Worm (Caenorhabditis elegans) whole organism, L4 larva: ENCODE measurements around the gene rbm-22.

Experiments
- F26F4.8 ChIP-seq: fragments of 200-800 bp; sonication (Bioruptor generic); conservative IDR thresholded peaks from 2 replicates; pipeline ENCODE4 v1.3.6; 2022; ENCODE audit warnings: missing genetic modification characterization, missing compliant biosample characterization
- F37D6.2 ChIP-seq: sonication (generic microtip); optimal IDR thresholded peaks from 2 replicates; lab custom pipeline; 2016; ENCODE audit warnings: mild to moderate bottlenecking, missing genetic modification characterization, missing compliant biosample characterization
- F49E8.2 ChIP-seq: sonication (generic microtip); optimal IDR thresholded peaks from 2 replicates; lab custom pipeline; 2016; ENCODE audit warnings: missing compliant biosample characterization, mild to moderate bottlenecking, missing genetic modification characterization, borderline replicate concordance
- R02D3.7 ChIP-seq: fragments of 150-350 bp; sonication (generic microtip); optimal IDR thresholded peaks from 3 replicates; lab custom pipeline; 2014; ENCODE audit warnings: missing biosample characterization, missing genetic modification characterization
- Y48G9A.11 ChIP-seq: fragments of 200-800 bp; sonication (Bioruptor generic); IDR thresholded peaks from 2 replicates; pipeline ENCODE4 v1.3.6; 2022; ENCODE audit warnings: missing genetic modification reagents, missing genetic modification characterization, missing compliant biosample characterization
- ZK337.2 ChIP-seq: fragments of 200-800 bp; sonication (Bioruptor generic); IDR thresholded peaks from 2 replicates; pipeline ENCODE4 v1.3.6; 2022; ENCODE audit warnings: missing genetic modification reagents, missing genetic modification characterization, missing compliant biosample characterization
- aha-1 ChIP-seq: fragments of 150-350 bp; peaks from one replicate; lab custom pipeline; 2014; ENCODE audit warnings: missing biosample characterization, missing genetic modification characterization
- ceh-62 ChIP-seq: sonication (generic microtip); optimal IDR thresholded peaks from 2 replicates; lab custom pipeline; 2017; ENCODE audit warnings: missing biosample characterization, missing genetic modification characterization
- ces-1 ChIP-seq: fragments of 150-350 bp; sonication (generic microtip); optimal IDR thresholded peaks from 4 replicates; lab custom pipeline; 2014; ENCODE audit warnings: missing biosample characterization, missing genetic modification reagents, missing genetic modification characterization
- ctbp-1 ChIP-seq: fragments of 200-800 bp; sonication (Bioruptor generic); IDR thresholded peaks from 2 replicates; pipeline ENCODE4 v1.3.6; 2022; ENCODE audit warnings: missing genetic modification reagents, missing genetic modification characterization, missing compliant biosample characterization
- daf-16 ChIP-seq, 3 experiments: sonication (generic microtip); optimal IDR thresholded peaks; 2 replicates each; lab custom pipeline; 2016 to 2017; ENCODE audit warnings: missing genetic modification characterization in 3 of 3, missing genetic modification reagents in 3 of 3, mild to moderate bottlenecking in 2 of 3, missing compliant biosample characterization in 2 of 3, missing biosample characterization in 1 of 3, moderate library complexity in 1 of 3
- daf-19 ChIP-seq: fragments of 200-800 bp; sonication (Bioruptor generic); conservative IDR thresholded peaks from 2 replicates; pipeline ENCODE4 v1.3.6; 2022; ENCODE audit warnings: missing genetic modification characterization, missing compliant biosample characterization
- daf-8 ChIP-seq: fragments of 200-800 bp; sonication (Bioruptor generic); IDR thresholded peaks from 2 replicates; pipeline ENCODE4 v1.3.6; 2022; ENCODE audit warnings: missing genetic modification characterization, missing compliant biosample characterization
- dmd-6 ChIP-seq: fragments of 200-800 bp; sonication (Bioruptor generic); IDR thresholded peaks from 2 replicates; pipeline ENCODE4 v1.3.6; 2022; ENCODE audit warnings: missing genetic modification reagents, missing genetic modification characterization, missing compliant biosample characterization
- duxl-1 ChIP-seq: sonication (generic microtip); optimal IDR thresholded peaks from 2 replicates; lab custom pipeline; 2016; ENCODE audit warnings: mild to moderate bottlenecking, missing genetic modification characterization, moderate library complexity, missing compliant biosample characterization; ENCODE audit not compliant: poor library complexity
- egl-27 ChIP-seq: sonication (generic microtip); optimal IDR thresholded peaks from 3 replicates; lab custom pipeline; 2017; ENCODE audit warnings: missing biosample characterization, missing genetic modification reagents, missing genetic modification characterization
- egl-43 ChIP-seq: fragments of 200-800 bp; sonication (Bioruptor generic); IDR thresholded peaks from 2 replicates; pipeline ENCODE4 v1.3.6; 2022; ENCODE audit warnings: missing genetic modification reagents, missing genetic modification characterization, missing compliant biosample characterization
- fos-1 ChIP-seq: fragments of 150-350 bp; optimal IDR thresholded peaks from 2 replicates; lab custom pipeline; 2014; ENCODE audit warnings: missing biosample characterization, missing genetic modification characterization
- gei-8 ChIP-seq: fragments of 200-800 bp; sonication (Bioruptor generic); optimal IDR thresholded peaks from 2 replicates; lab custom pipeline; 2018; ENCODE audit warnings: mild to moderate bottlenecking, missing genetic modification characterization, missing compliant biosample characterization
- hlh-11 ChIP-seq: fragments of 200-800 bp; sonication (Bioruptor generic); optimal IDR thresholded peaks from 2 replicates; lab custom pipeline; 2018; ENCODE audit warnings: mild to moderate bottlenecking, missing genetic modification characterization, missing compliant biosample characterization
- hlh-30 ChIP-seq: sonication (generic microtip); optimal IDR thresholded peaks from 2 replicates; lab custom pipeline; 2017; ENCODE audit warnings: antibody characterized with exemption, mild to moderate bottlenecking, missing genetic modification characterization, missing compliant biosample characterization; ENCODE audit not compliant: insufficient read depth
- hmg-1.1 ChIP-seq: fragments of 200-800 bp; sonication (Bioruptor generic); IDR thresholded peaks from 2 replicates; pipeline ENCODE4 v1.3.6; 2022; ENCODE audit warnings: missing genetic modification reagents, missing genetic modification characterization, missing compliant biosample characterization
- lin-13 ChIP-seq: fragments of 150-350 bp; optimal IDR thresholded peaks from 2 replicates; lab custom pipeline; 2014; ENCODE audit warnings: missing biosample characterization, missing genetic modification reagents, missing genetic modification characterization
- lin-15B ChIP-seq: fragments of 150-350 bp; sonication (generic microtip); optimal IDR thresholded peaks from 3 replicates; lab custom pipeline; 2014; ENCODE audit warnings: missing biosample characterization, missing genetic modification characterization
- lin-29 ChIP-seq: fragments of 200-800 bp; sonication (Bioruptor generic); IDR thresholded peaks from 2 replicates; pipeline ENCODE4 v1.3.6; 2022; ENCODE audit warnings: missing genetic modification reagents, missing genetic modification characterization, missing compliant biosample characterization
- lin-39 ChIP-seq: fragments of 150-350 bp; optimal IDR thresholded peaks from 2 replicates; lab custom pipeline; 2014; ENCODE audit warnings: missing biosample characterization, missing genetic modification reagents, missing genetic modification characterization
- madf-5 ChIP-seq, 2 experiments: fragments of 200-800 bp; sonication (Bioruptor generic); IDR thresholded peaks; 2 replicates each; pipeline ENCODE4 v1.3.6; 2022; ENCODE audit warnings: missing compliant biosample characterization in 2 of 2, missing genetic modification characterization in 2 of 2
- madf-9 ChIP-seq: fragments of 200-800 bp; sonication (Bioruptor generic); conservative IDR thresholded peaks from 2 replicates; pipeline ENCODE4 v1.3.6; 2022; ENCODE audit warnings: missing genetic modification reagents, missing genetic modification characterization, missing compliant biosample characterization
- mxl-3 ChIP-seq: fragments of 200-800 bp; sonication (Bioruptor generic); optimal IDR thresholded peaks from 2 replicates; lab custom pipeline; 2018; ENCODE audit warnings: mild to moderate bottlenecking, missing genetic modification characterization, missing compliant biosample characterization
- nhr-11 ChIP-seq: fragments of 150-350 bp; optimal IDR thresholded peaks from 2 replicates; lab custom pipeline; 2014; ENCODE audit warnings: missing biosample characterization, missing genetic modification characterization
- nhr-48 ChIP-seq: sonication (generic microtip); optimal IDR thresholded peaks from 2 replicates; lab custom pipeline; 2016; ENCODE audit warnings: mild to moderate bottlenecking, missing genetic modification characterization, missing compliant biosample characterization
- nhr-76 ChIP-seq: fragments of 150-350 bp; optimal IDR thresholded peaks from 2 replicates; lab custom pipeline; 2014; ENCODE audit warnings: missing biosample characterization, missing genetic modification characterization
- nhr-77 ChIP-seq: fragments of 150-350 bp; optimal IDR thresholded peaks from 2 replicates; lab custom pipeline; 2014; ENCODE audit warnings: missing biosample characterization, missing genetic modification characterization
- php-3 ChIP-seq: fragments of 200-800 bp; sonication (Bioruptor generic); IDR thresholded peaks from 2 replicates; pipeline ENCODE4 v1.3.6; 2022; ENCODE audit warnings: missing genetic modification reagents, missing genetic modification characterization, missing compliant biosample characterization
- rbr-2 ChIP-seq: sonication (generic microtip); optimal IDR thresholded peaks from 2 replicates; lab custom pipeline; 2016; ENCODE audit warnings: missing genotype, missing genetic modification characterization, missing compliant biosample characterization
- snpc-1.2 ChIP-seq: fragments of 200-800 bp; sonication (Bioruptor generic); IDR thresholded peaks from 2 replicates; pipeline ENCODE4 v1.3.6; 2022; ENCODE audit warnings: missing genetic modification reagents, missing genetic modification characterization, missing compliant biosample characterization
- snpc-4 ChIP-seq: fragments of 150-350 bp; optimal IDR thresholded peaks from 2 replicates; lab custom pipeline; 2014; ENCODE audit warnings: missing biosample characterization, missing genetic modification characterization
- unc-62 ChIP-seq, 3 experiments: fragments of 150-350 bp in 1 of 3; sonication (generic microtip); optimal IDR thresholded peaks in 2 of 3; peaks in 1 of 3; 1 replicate in 1 of 3; 2 replicates in 2 of 3; lab custom pipeline; 2014 to 2017; ENCODE audit warnings: missing biosample characterization in 3 of 3, missing genetic modification characterization in 3 of 3, missing genetic modification reagents in 3 of 3, missing genotype in 1 of 3
- ztf-7 ChIP-seq: fragments of 150-350 bp; optimal IDR thresholded peaks from 2 replicates; lab custom pipeline; 2014; ENCODE audit warnings: missing biosample characterization, missing genetic modification characterization

The rbm-22 gene

DNA sequence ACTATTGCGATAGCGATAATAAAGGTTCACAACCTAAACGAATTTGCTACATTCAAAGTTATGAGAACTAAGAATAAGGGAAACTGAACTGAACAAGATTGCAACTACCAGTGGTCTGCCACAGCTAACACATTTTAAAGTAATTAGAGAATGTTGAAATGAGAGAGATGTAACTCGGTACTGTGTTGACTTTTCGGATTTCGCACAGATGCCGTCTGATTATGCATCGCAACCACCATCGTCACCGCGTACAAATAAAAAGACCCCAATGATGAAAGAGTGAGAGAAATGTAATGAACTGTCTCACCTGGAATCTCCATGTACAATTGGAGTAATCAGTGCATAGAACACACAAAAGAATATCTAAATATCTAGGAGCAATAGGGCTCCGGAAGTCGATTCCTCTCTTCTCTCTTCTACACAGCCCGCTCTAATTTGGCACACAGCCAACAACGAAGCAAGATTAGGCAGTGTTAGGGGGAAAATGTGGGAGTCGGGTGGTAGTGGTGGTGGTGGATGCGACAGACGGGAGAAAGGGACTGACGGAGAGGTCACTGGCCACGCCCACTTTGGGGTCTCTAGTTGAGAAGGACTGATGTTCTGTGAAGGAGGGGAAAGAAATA lies 7.5 kb downstream of the rbm-22 start, which contains the start of gene F13E9.11 (continued):
- no peak for TF ChIP-seq fos-1 (tag; lab: Kevin White, UChicago)
- TF ChIP-seq F37D6.2 (tag; lab: Kevin White, UChicago): no peak
- TF ChIP-seq duxl-1 (tag; lab: Kevin White, UChicago): no peak
- no peak for TF ChIP-seq lin-13 (GFP tag; lab: Kevin White, UChicago)
- no peak for TF ChIP-seq lin-39 (tag; lab: Kevin White, UChicago)
- TF ChIP-seq nhr-11 (tag; lab: Kevin White, UChicago): no peak
- TF ChIP-seq hmg-1.1: no peak
- TF ChIP-seq egl-27 (tag; lab: Kevin White, UChicago): no peak
- no peak for TF ChIP-seq snpc-4
- no peak for TF ChIP-seq php-3 (GFP tag; lab: Robert Waterston, UW)
- no peak for TF ChIP-seq lin-29 (GFP tag; lab: Robert Waterston, UW)
- no peak for TF ChIP-seq daf-8 (GFP tag; lab: Robert Waterston, UW)
- TF ChIP-seq F26F4.8 (GFP tag; lab: Robert Waterston, UW): no peak
- TF ChIP-seq nhr-76 (tag; lab: Kevin White, UChicago): no peak
- TF ChIP-seq nhr-48: no peak
- no peak for TF ChIP-seq R02D3.7 (tag; lab: Kevin White, UChicago)
- TF ChIP-seq ctbp-1 (GFP tag; lab: Robert Waterston, UW): 0 out of 2 replicates have a peak, but pooled peaks have one; percentile 10

DNA sequence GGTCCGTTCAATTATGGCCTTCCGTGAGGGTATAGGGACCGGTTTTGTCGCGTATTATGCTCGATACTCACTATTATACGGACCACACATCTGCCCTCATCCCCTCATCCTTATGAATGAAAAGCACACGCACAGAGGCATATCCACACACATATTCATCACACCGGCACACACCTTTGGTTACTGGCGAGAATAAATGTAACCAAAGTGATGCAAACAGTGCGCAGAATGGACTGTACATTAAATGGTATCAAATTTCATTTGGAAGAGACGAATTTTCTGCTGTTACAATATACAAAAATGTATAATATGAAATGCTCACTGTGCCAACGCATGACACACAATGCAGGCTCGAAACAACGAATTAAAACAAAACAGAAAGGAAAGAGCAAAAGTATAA lies 8.4 kb downstream of the rbm-22 start:
- TF ChIP-seq Y48G9A.11 (GFP tag; lab: Robert Waterston, UW) (no peak), unc-62 (GFP tag; optimal IDR thresholded peaks at IDR 0.05 in 1 of 2; lab: Kevin White, UChicago) (peak in 1 of 2 experiments; percentile 44), unc-62 (tag; optimal IDR thresholded peaks at IDR 0.05; lab: Kevin White, UChicago) (no peak), nhr-77 (tag; lab: Kevin White, UChicago) (no peak), aha-1 (peak; percentile 88), daf-19 (no peak), daf-16 (GFP tag; optimal IDR thresholded peaks at IDR 0.05; lab: Kevin White, UChicago) (no peak), daf-16 (tag; optimal IDR thresholded peaks at IDR 0.05; lab: Kevin White, UChicago) (no peak), mxl-3 (no peak), snpc-1.2 (GFP tag; lab: Robert Waterston, UW) (no peak), nhr-76 (tag; lab: Kevin White, UChicago) (no peak)

DNA sequence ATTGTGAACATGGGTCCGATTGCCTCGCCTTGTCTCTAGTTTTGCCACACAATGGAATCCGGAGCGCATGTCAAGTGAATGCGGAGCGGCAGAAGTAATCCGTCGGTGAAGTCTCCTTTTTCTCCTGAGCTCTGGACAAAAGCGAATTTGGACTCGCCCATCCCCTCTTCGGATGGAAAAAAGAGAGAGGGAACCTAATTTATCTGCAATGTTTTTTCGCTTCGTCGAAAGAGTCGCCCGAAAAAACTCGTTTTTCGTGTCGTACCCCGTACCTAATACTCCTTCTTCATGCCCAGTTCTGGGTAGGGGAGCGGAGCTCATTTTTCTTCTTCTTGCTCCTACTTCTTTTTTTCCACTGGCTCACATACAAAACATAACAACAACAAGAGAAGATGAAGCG lies 9.0 kb downstream of the rbm-22 start:
- TF ChIP-seq daf-19 (no peak), madf-5 (GFP tag; IDR thresholded peaks at IDR 0.05; lab: Robert Waterston, UW) (no peak), dmd-6 (GFP tag; lab: Robert Waterston, UW) (no peak), madf-9 (GFP tag; lab: Robert Waterston, UW) (no peak), hlh-11 (tag; lab: Kevin White, UChicago) (no peak), fos-1 (tag; lab: Kevin White, UChicago) (no peak), ztf-7 (tag; lab: Kevin White, UChicago) (no peak), ZK337.2 (GFP tag; lab: Robert Waterston, UW) (no peak), hlh-30 (tag; lab: Kevin White, UChicago) (no peak), ces-1 (GFP tag; lab: Kevin White, UChicago) (no peak), rbr-2 (tag; lab: Kevin White, UChicago) (no peak)

DNA sequence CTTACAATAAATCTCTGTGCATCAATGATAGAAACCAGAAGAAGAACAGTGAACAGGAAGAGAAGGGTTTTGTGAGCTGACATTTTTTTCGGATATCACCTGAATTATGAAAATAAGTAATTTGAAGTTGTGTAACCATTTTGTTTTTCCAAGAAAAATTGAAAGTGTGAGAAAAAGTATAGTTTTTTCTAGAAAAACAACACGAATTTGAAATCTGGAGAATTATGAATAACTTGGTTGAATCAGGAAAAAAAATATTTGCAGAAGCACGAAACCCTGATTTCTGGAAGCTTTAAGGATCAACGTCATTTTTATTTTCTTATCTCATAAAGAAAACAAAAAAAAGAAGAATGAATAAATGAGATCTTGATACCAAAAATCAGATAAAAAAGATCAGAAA lies 13.3 kb downstream of the rbm-22 start, which contains the start of gene F13E9.12:
TSS of gene F13E9.12 (minus strand) at position 101 of the 400 bp plus-strand sequence.
- TF ChIP-seq F49E8.2 (tag; lab: Kevin White, UChicago) (no peak), ceh-62 (tag; lab: Kevin White, UChicago) (no peak), egl-43 (GFP tag; lab: Robert Waterston, UW) (no peak), gei-8 (GFP tag; lab: Kevin White, UChicago) (no peak), lin-15B (tag; lab: Kevin White, UChicago) (no peak), lin-39 (tag; lab: Kevin White, UChicago) (no peak)
- TF ChIP-seq, all 104 proteins: peak for 0
